Fruit fly (Drosophila melanogaster) whole organism, embryonic: Measurements from ENCODE around the gene CG12321.
A peak's percentile ranks its signal among the peaks of the same experiment; 100 is the strongest.

Experiments used
- ATbp ChIP-seq: fragments of 200-800 bp; sonication (Bioruptor generic); optimal IDR thresholded peaks from 2 replicates; lab custom pipeline; 2017; ENCODE audit warnings: missing biosample characterization, mild to moderate bottlenecking, missing genetic modification characterization, missing genetic modification reagents
- C15 ChIP-seq: fragments of 200-800 bp; sonication (Bioruptor generic); IDR thresholded peaks from 3 replicates; pipeline ENCODE4 v1.3.6; 2022; ENCODE audit warnings: missing biosample characterization, missing genetic modification characterization
- CG10147 ChIP-seq: fragments of 200-800 bp; sonication (Bioruptor generic); optimal IDR thresholded peaks from 2 replicates; lab custom pipeline; 2019; ENCODE audit warnings: missing biosample characterization, mild to moderate bottlenecking, missing genetic modification characterization, moderate library complexity
- CG10462 ChIP-seq: fragments of 200-800 bp; sonication (Bioruptor generic); optimal IDR thresholded peaks from 2 replicates; lab custom pipeline; 2016; ENCODE audit warnings: missing biosample characterization, missing genetic modification characterization
- CG10959 ChIP-seq: fragments of 200-800 bp; sonication (Bioruptor generic); IDR thresholded peaks from 2 replicates; pipeline ENCODE4 v1.3.6; 2022; ENCODE audit warnings: missing biosample characterization, missing genetic modification characterization
- CG10979 ChIP-seq: fragments of 200-800 bp; sonication (Bioruptor generic); optimal IDR thresholded peaks from 2 replicates; lab custom pipeline; 2018; ENCODE audit warnings: missing biosample characterization, mild to moderate bottlenecking, missing genetic modification characterization, moderate library complexity
- CG11723 ChIP-seq: fragments of 200-800 bp; sonication (Bioruptor generic); optimal IDR thresholded peaks from 2 replicates; lab custom pipeline; 2017; ENCODE audit warnings: missing biosample characterization, mild to moderate bottlenecking, missing genetic modification characterization
- CG12219 ChIP-seq: fragments of 200-800 bp; sonication (Bioruptor generic); optimal IDR thresholded peaks from 3 replicates; lab custom pipeline; 2018; ENCODE audit warnings: missing biosample characterization, mild to moderate bottlenecking, missing genetic modification characterization
- CG12391 ChIP-seq: fragments of 200-800 bp; sonication (Bioruptor generic); optimal IDR thresholded peaks from 3 replicates; lab custom pipeline; 2018; ENCODE audit warnings: missing biosample characterization, mild to moderate bottlenecking, missing genetic modification characterization, moderate library complexity
- CG15514 ChIP-seq: fragments of 200-800 bp; sonication (Bioruptor generic); optimal IDR thresholded peaks from 3 replicates; lab custom pipeline; 2017; ENCODE audit warnings: missing biosample characterization, missing genetic modification characterization, mild to moderate bottlenecking, moderate library complexity, missing genetic modification reagents
- CG15696 ChIP-seq: fragments of 200-800 bp; sonication (Bioruptor generic); optimal IDR thresholded peaks from 2 replicates; lab custom pipeline; 2019; ENCODE audit warnings: missing biosample characterization, mild to moderate bottlenecking, missing genetic modification characterization, moderate library complexity
- CG2116 ChIP-seq: fragments of 200-800 bp; sonication (Bioruptor generic); optimal IDR thresholded peaks from 3 replicates; lab custom pipeline; 2018; ENCODE audit warnings: missing biosample characterization, mild to moderate bottlenecking, missing genetic modification characterization
- CG2120 ChIP-seq: fragments of 200-800 bp; sonication (Bioruptor generic); optimal IDR thresholded peaks from 3 replicates; lab custom pipeline; 2016; ENCODE audit warnings: missing biosample characterization, missing genetic modification characterization
- CG2129 ChIP-seq: fragments of 200-800 bp; sonication (Bioruptor generic); IDR thresholded peaks from 2 replicates; pipeline ENCODE4 v1.3.6; 2022; ENCODE audit warnings: missing biosample characterization, missing genetic modification characterization; ENCODE audit not compliant: partially characterized antibody
- CG2202 ChIP-seq: fragments of 200-800 bp; sonication (Bioruptor generic); optimal IDR thresholded peaks from 2 replicates; lab custom pipeline; 2018; ENCODE audit warnings: missing biosample characterization, mild to moderate bottlenecking, missing genetic modification characterization
- CG2875 ChIP-seq: fragments of 200-800 bp; sonication (Bioruptor generic); optimal IDR thresholded peaks from 2 replicates; lab custom pipeline; 2017; ENCODE audit warnings: missing biosample characterization, mild to moderate bottlenecking, missing genetic modification characterization, missing genetic modification reagents
- CG3281 ChIP-seq: fragments of 200-800 bp; sonication (Bioruptor generic); optimal IDR thresholded peaks from 3 replicates; lab custom pipeline; 2017; ENCODE audit warnings: missing biosample characterization, mild to moderate bottlenecking, missing genetic modification characterization
- CG34422 ChIP-seq: fragments of 200-800 bp; sonication (Bioruptor generic); IDR thresholded peaks from 3 replicates; pipeline ENCODE4 v1.3.6; 2022; ENCODE audit warnings: missing biosample characterization, missing genetic modification characterization
- CG3995 ChIP-seq: fragments of 200-800 bp; sonication (Bioruptor generic); optimal IDR thresholded peaks from 3 replicates; lab custom pipeline; 2016; ENCODE audit warnings: missing biosample characterization, missing genetic modification characterization
- CG4854 ChIP-seq: fragments of 200-800 bp; sonication (Bioruptor generic); optimal IDR thresholded peaks from 2 replicates; lab custom pipeline; 2016; ENCODE audit warnings: missing biosample characterization, missing genetic modification characterization, inconsistent platforms
- CG7745 ChIP-seq: fragments of 200-800 bp; sonication (Bioruptor generic); optimal IDR thresholded peaks from 2 replicates; lab custom pipeline; 2018; ENCODE audit warnings: missing biosample characterization, mild to moderate bottlenecking, missing genetic modification characterization, moderate library complexity
- CG8089 ChIP-seq: fragments of 200-800 bp; sonication (Bioruptor generic); optimal IDR thresholded peaks from 3 replicates; lab custom pipeline; 2016; ENCODE audit warnings: missing biosample characterization, missing genetic modification characterization
- CG9437 ChIP-seq: fragments of 200-800 bp; sonication (Bioruptor generic); optimal IDR thresholded peaks from 2 replicates; lab custom pipeline; 2018; ENCODE audit warnings: missing biosample characterization, mild to moderate bottlenecking, missing genetic modification characterization
- CG9609 ChIP-seq: fragments of 200-800 bp; sonication (Bioruptor generic); optimal IDR thresholded peaks from 3 replicates; lab custom pipeline; 2016; ENCODE audit warnings: missing biosample characterization, missing genetic modification characterization
- CoRest ChIP-seq: fragments of 200-800 bp; sonication (Bioruptor generic); optimal IDR thresholded peaks from 3 replicates; lab custom pipeline; 2018; ENCODE audit warnings: missing biosample characterization, mild to moderate bottlenecking, missing genetic modification characterization, moderate library complexity
- Dbx ChIP-seq: fragments of 200-800 bp; sonication (Bioruptor generic); IDR thresholded peaks from 3 replicates; pipeline ENCODE4 v1.3.6; 2022; ENCODE audit warnings: missing biosample characterization, missing genetic modification characterization
- Dfd ChIP-seq, 2 experiments: fragments of >200 bp; optimal IDR thresholded peaks; 2 replicates each; lab custom pipeline; 2017; ENCODE audit warnings: missing biosample characterization in 2 of 2, missing genetic modification characterization in 2 of 2
- Dip2 ChIP-seq: fragments of 200-800 bp; sonication (Bioruptor generic); IDR thresholded peaks from 2 replicates; pipeline ENCODE4 v1.3.6; 2022; ENCODE audit warnings: missing biosample characterization, missing genetic modification characterization
- Doc2 ChIP-seq: fragments of 200-800 bp; sonication (Bioruptor generic); IDR thresholded peaks from 2 replicates; pipeline ENCODE4 v1.3.6; 2022; ENCODE audit warnings: missing biosample characterization, missing genetic modification characterization
- Mes4 ChIP-seq: fragments of 200-800 bp; sonication (Bioruptor generic); optimal IDR thresholded peaks from 2 replicates; lab custom pipeline; 2016; ENCODE audit warnings: missing biosample characterization, missing genetic modification characterization
- Myb ChIP-seq: fragments of 200-800 bp; sonication (Bioruptor generic); optimal IDR thresholded peaks from 2 replicates; lab custom pipeline; 2016; ENCODE audit warnings: missing biosample characterization, missing genetic modification characterization
- Sox100B ChIP-seq: fragments of 200-800 bp; sonication (Bioruptor generic); optimal IDR thresholded peaks from 3 replicates; lab custom pipeline; 2018; ENCODE audit warnings: missing biosample characterization, mild to moderate bottlenecking, missing genetic modification characterization
- ac ChIP-seq: fragments of 200-800 bp; sonication (Bioruptor generic); optimal IDR thresholded peaks from 3 replicates; lab custom pipeline; 2017; ENCODE audit warnings: missing biosample characterization, mild to moderate bottlenecking, missing genetic modification characterization
- al ChIP-seq: fragments of 200-800 bp; sonication (Bioruptor generic); IDR thresholded peaks from 2 replicates; pipeline ENCODE4 v1.3.6; 2022; ENCODE audit warnings: missing biosample characterization, missing genetic modification characterization
- ap ChIP-seq: fragments of 200-800 bp; sonication (Bioruptor generic); IDR thresholded peaks from 2 replicates; pipeline ENCODE4 v1.3.6; 2022; ENCODE audit warnings: missing biosample characterization, missing genetic modification characterization
- ato ChIP-seq: fragments of 200-800 bp; sonication (Bioruptor generic); IDR thresholded peaks from 2 replicates; pipeline ENCODE4 v1.3.6; 2022; ENCODE audit warnings: missing biosample characterization, missing genetic modification characterization; ENCODE audit not compliant: partially characterized antibody
- cas ChIP-seq: fragments of 200-800 bp; sonication (Bioruptor generic); IDR thresholded peaks from 2 replicates; pipeline ENCODE4 v1.3.6; 2022; ENCODE audit warnings: missing biosample characterization, missing genetic modification characterization
- cato ChIP-seq: fragments of 200-800 bp; sonication (Bioruptor generic); optimal IDR thresholded peaks from 2 replicates; lab custom pipeline; 2016; ENCODE audit warnings: missing biosample characterization, missing genetic modification characterization, borderline replicate concordance
- ci ChIP-seq: fragments of 200-800 bp; sonication (Bioruptor generic); IDR thresholded peaks from 3 replicates; pipeline ENCODE4 v1.3.6; 2022; ENCODE audit warnings: missing biosample characterization, missing genetic modification characterization
- esg ChIP-seq: fragments of 200-800 bp; sonication (Bioruptor generic); conservative IDR thresholded peaks from 2 replicates; pipeline ENCODE4 v1.3.6; 2022; ENCODE audit warnings: missing biosample characterization, missing genetic modification characterization
- fd102C ChIP-seq: fragments of 200-800 bp; sonication (Bioruptor generic); optimal IDR thresholded peaks from 2 replicates; lab custom pipeline; 2018; ENCODE audit warnings: missing biosample characterization, mild to moderate bottlenecking, missing genetic modification characterization, moderate library complexity
- fd64A ChIP-seq: fragments of 200-800 bp; sonication (Bioruptor generic); optimal IDR thresholded peaks from 3 replicates; lab custom pipeline; 2018; ENCODE audit warnings: missing biosample characterization, mild to moderate bottlenecking, missing genetic modification characterization
- gem ChIP-seq: fragments of 200-800 bp; sonication (Bioruptor generic); optimal IDR thresholded peaks from 2 replicates; lab custom pipeline; 2019; ENCODE audit warnings: missing biosample characterization, mild to moderate bottlenecking, missing genetic modification characterization, moderate library complexity
- gfzf ChIP-seq: fragments of 200-800 bp; sonication (Bioruptor generic); optimal IDR thresholded peaks from 2 replicates; lab custom pipeline; 2016; ENCODE audit warnings: missing biosample characterization, mild to moderate bottlenecking, missing genetic modification characterization, moderate library complexity
- her ChIP-seq: fragments of 200-800 bp; sonication (Bioruptor generic); optimal IDR thresholded peaks from 2 replicates; lab custom pipeline; 2016; ENCODE audit warnings: missing biosample characterization, missing genetic modification characterization
- lmd ChIP-seq: fragments of 200-800 bp; sonication (Bioruptor generic); IDR thresholded peaks from 2 replicates; pipeline ENCODE4 v1.3.6; 2022; ENCODE audit warnings: missing biosample characterization, missing genetic modification characterization
- phol ChIP-seq: fragments of 200-800 bp; sonication (Bioruptor generic); optimal IDR thresholded peaks from 3 replicates; lab custom pipeline; 2018; ENCODE audit warnings: missing biosample characterization, mild to moderate bottlenecking, missing genetic modification characterization, moderate library complexity
- repo ChIP-seq: fragments of 200-800 bp; sonication (Bioruptor generic); optimal IDR thresholded peaks from 2 replicates; lab custom pipeline; 2016; ENCODE audit warnings: missing biosample characterization, missing genetic modification characterization
- trh ChIP-seq: fragments of 200-800 bp; sonication (Bioruptor generic); optimal IDR thresholded peaks from 2 replicates; lab custom pipeline; 2016; ENCODE audit warnings: missing biosample characterization, missing genetic modification characterization
- z ChIP-seq: fragments of 200-800 bp; sonication (Bioruptor generic); IDR thresholded peaks from 3 replicates; pipeline ENCODE4 v1.3.6; 2022; ENCODE audit warnings: missing biosample characterization, missing genetic modification characterization
- zen2 ChIP-seq: fragments of 200-800 bp; sonication (Bioruptor generic); IDR thresholded peaks from 3 replicates; pipeline ENCODE4 v1.3.6; 2022; ENCODE audit warnings: missing biosample characterization, missing genetic modification characterization; ENCODE audit not compliant: partially characterized antibody

Gene CG12321

dm6 chr3R:18223434-18223833, 34.9 kb upstream of the CG12321 start, which contains the start of the genes mTerf5 and Non3 (continued):
- TF ChIP-seq cato (GFP tag; lab: Kevin White, UChicago) (no peak), CG10979 (tag; lab: Kevin White, UChicago) (peak; percentile 62), fd64A (GFP tag; lab: Kevin White, UChicago) (no peak), ci (GFP tag; lab: Robert Waterston, UW) (peak; percentile 46; the same call in 1 of the 3 replicates), zen2 (GFP tag; lab: Robert Waterston, UW) (peak; percentile 83; the same call in 2 of the 3 replicates), Dbx (peak; percentile 59; the same call in 2 of the 3 replicates), Sox100B (GFP tag; lab: Kevin White, UChicago) (peak; percentile 5), CG2202 (tag; lab: Kevin White, UChicago) (peak; percentile 31), trh (GFP tag; lab: Kevin White, UChicago) (no peak), Myb (GFP tag; lab: Kevin White, UChicago) (peak; percentile 18), Doc2 (GFP tag; lab: Robert Waterston, UW) (no peak), esg (GFP tag; lab: Robert Waterston, UW) (peak; percentile 55), gem (tag; lab: Kevin White, UChicago) (peak; percentile 80), C15 (GFP tag; lab: Robert Waterston, UW) (no peak), repo (peak; percentile 18), phol (peak; percentile 68), ATbp (GFP tag; lab: Kevin White, UChicago) (peak; percentile 28), al (GFP tag; lab: Robert Waterston, UW) (0 out of 2 replicates have a peak, but pooled peaks have one; percentile 22), fd102C (GFP tag; lab: Kevin White, UChicago) (no peak), CG34422 (GFP tag; lab: Robert Waterston, UW) (peak; percentile 77), Dfd (GFP tag; optimal IDR thresholded peaks at IDR 0.05; lab: Kevin White, UChicago) (no peak), CG2129 (GFP tag; lab: Robert Waterston, UW) (peak; percentile 91), CG15696 (peak; percentile 51), CG2116 (peak; percentile 88), CG9609 (no peak), CG7745 (tag; lab: Kevin White, UChicago) (no peak), CG8089 (no peak), CG11723 (GFP tag; lab: Kevin White, UChicago) (peak; percentile 21), CG10147 (GFP tag; lab: Kevin White, UChicago) (peak; percentile 68), CG10462 (GFP tag; lab: Kevin White, UChicago) (no peak), Dip2 (GFP tag; lab: Robert Waterston, UW) (no peak), CoRest (tag; lab: Kevin White, UChicago) (peak; percentile 69), ap (GFP tag; lab: Robert Waterston, UW) (no peak), cas (GFP tag; lab: Robert Waterston, UW) (no peak), CG2875 (GFP tag; lab: Kevin White, UChicago) (peak; percentile 2), z (GFP tag; lab: Robert Waterston, UW) (no peak), CG12391 (tag; lab: Kevin White, UChicago) (peak; percentile 84), ato (peak; percentile 45; the same call in 1 of the 2 replicates), CG10959 (no peak), CG9437 (GFP tag; lab: Kevin White, UChicago) (peak; percentile 86), Mes4 (no peak), lmd (GFP tag; lab: Robert Waterston, UW) (peak; percentile 37; the same call in 1 of the 2 replicates), gfzf (GFP tag; lab: Kevin White, UChicago) (no peak), CG4854 (GFP tag; lab: Kevin White, UChicago) (no peak), CG3281 (GFP tag; lab: Kevin White, UChicago) (peak; percentile 59), CG2120 (GFP tag; lab: Kevin White, UChicago) (peak; percentile 63), CG3995 (GFP tag; lab: Kevin White, UChicago) (no peak), her (GFP tag; lab: Kevin White, UChicago) (no peak), CG15514 (GFP tag; lab: Kevin White, UChicago) (peak; percentile 62), CG12219 (no peak), ac (no peak)
